Worm (Caenorhabditis elegans) whole organism, L2 larva: ENCODE results near the gene C35D10.8.

Source experiments
- C34F6.9 ChIP-seq: fragments of 150-350 bp; optimal IDR thresholded peaks from 2 replicates; lab custom pipeline; 2014; ENCODE audit warnings: missing biosample characterization, missing genetic modification characterization
- F13H6.1 ChIP-seq: sonication (generic microtip); optimal IDR thresholded peaks from 2 replicates; lab custom pipeline; 2016; ENCODE audit warnings: missing genetic modification characterization, missing compliant biosample characterization
- R02D3.7 ChIP-seq: fragments of 150-350 bp; optimal IDR thresholded peaks from 2 replicates; lab custom pipeline; 2014; ENCODE audit warnings: missing biosample characterization, missing genetic modification characterization
- ZK546.5 ChIP-seq: sonication (generic microtip); optimal IDR thresholded peaks from 2 replicates; lab custom pipeline; 2017; ENCODE audit warnings: missing biosample characterization, missing genetic modification characterization
- alr-1 ChIP-seq: fragments of 150-350 bp; optimal IDR thresholded peaks from 2 replicates; lab custom pipeline; 2014; ENCODE audit warnings: missing biosample characterization, missing genetic modification characterization
- aly-2 ChIP-seq: fragments of 150-350 bp; optimal IDR thresholded peaks from 2 replicates; lab custom pipeline; 2014; ENCODE audit warnings: missing biosample characterization, missing genetic modification characterization
- ama-1 ChIP-seq: fragments of 150-350 bp; optimal IDR thresholded peaks from 2 replicates; lab custom pipeline; 2018; ENCODE audit warnings: inconsistent platforms
- blmp-1 ChIP-seq: sonication (generic microtip); optimal IDR thresholded peaks from 2 replicates; lab custom pipeline; 2017; ENCODE audit warnings: missing genetic modification characterization, mild to moderate bottlenecking, missing compliant biosample characterization, antibody characterized with exemption, moderate library complexity; ENCODE audit not compliant: insufficient read depth
- ceh-16 ChIP-seq: fragments of 150-350 bp; optimal IDR thresholded peaks from 2 replicates; lab custom pipeline; 2014; ENCODE audit warnings: missing biosample characterization, missing genetic modification characterization
- ceh-82 ChIP-seq: fragments of 150-350 bp; optimal IDR thresholded peaks from 2 replicates; lab custom pipeline; 2014; ENCODE audit warnings: missing biosample characterization, missing genetic modification characterization
- crh-2 ChIP-seq: sonication (generic microtip); optimal IDR thresholded peaks from 2 replicates; lab custom pipeline; 2017; ENCODE audit warnings: missing biosample characterization, missing genetic modification characterization
- dmd-4 ChIP-seq: sonication (generic microtip); optimal IDR thresholded peaks from 2 replicates; lab custom pipeline; 2017; ENCODE audit warnings: missing biosample characterization, missing genetic modification characterization
- egl-27 ChIP-seq: sonication (generic microtip); optimal IDR thresholded peaks from 3 replicates; lab custom pipeline; 2017; ENCODE audit warnings: missing biosample characterization, missing genetic modification reagents, missing genetic modification characterization
- elt-1 ChIP-seq: fragments of 150-350 bp; optimal IDR thresholded peaks from 2 replicates; lab custom pipeline; 2014; ENCODE audit warnings: missing biosample characterization, missing genetic modification characterization
- elt-3 ChIP-seq: sonication (generic microtip); optimal IDR thresholded peaks from 2 replicates; lab custom pipeline; 2017; ENCODE audit warnings: missing biosample characterization, missing genetic modification characterization
- fos-1 ChIP-seq: fragments of 150-350 bp; optimal IDR thresholded peaks from 2 replicates; lab custom pipeline; 2014; ENCODE audit warnings: missing biosample characterization, missing genetic modification characterization
- gmeb-1 ChIP-seq: fragments of 150-350 bp; optimal IDR thresholded peaks from 2 replicates; lab custom pipeline; 2014; ENCODE audit warnings: missing biosample characterization, missing genetic modification characterization
- lin-11 ChIP-seq: fragments of 150-350 bp; sonication (generic microtip); optimal IDR thresholded peaks from 2 replicates; lab custom pipeline; 2014; ENCODE audit warnings: missing biosample characterization, missing genetic modification characterization, inconsistent platforms, mixed read lengths
- lin-13 ChIP-seq: fragments of 150-350 bp; optimal IDR thresholded peaks from 2 replicates; lab custom pipeline; 2014; ENCODE audit warnings: missing biosample characterization, missing genetic modification reagents, missing genetic modification characterization
- lin-39 ChIP-seq: fragments of 150-350 bp; optimal IDR thresholded peaks from 2 replicates; lab custom pipeline; 2014; ENCODE audit warnings: missing biosample characterization, missing genetic modification reagents, missing genetic modification characterization
- lsy-2 ChIP-seq, 2 experiments: fragments of 150-350 bp in 1 of 2; sonication (generic microtip) in 1 of 2; optimal IDR thresholded peaks; 2 replicates each; lab custom pipeline; 2014 to 2017; ENCODE audit warnings: missing biosample characterization in 2 of 2, missing genetic modification characterization in 2 of 2
- mab-5 ChIP-seq: fragments of 150-350 bp; optimal IDR thresholded peaks from 2 replicates; lab custom pipeline; 2014; ENCODE audit warnings: missing biosample characterization, missing genetic modification characterization
- mbf-1 ChIP-seq: sonication (generic microtip); optimal IDR thresholded peaks from 2 replicates; lab custom pipeline; 2017; ENCODE audit warnings: missing biosample characterization, missing genetic modification characterization
- mdl-1 ChIP-seq, 2 experiments: fragments of 150-350 bp in 1 of 2; sonication (generic microtip) in 1 of 2; optimal IDR thresholded peaks; 2 replicates each; lab custom pipeline; 2017; ENCODE audit warnings: missing biosample characterization in 2 of 2, missing genetic modification characterization in 2 of 2
- nhr-10 ChIP-seq: sonication (generic microtip); optimal IDR thresholded peaks from 2 replicates; lab custom pipeline; 2017; ENCODE audit warnings: missing biosample characterization, missing genetic modification characterization
- nhr-11 ChIP-seq: fragments of 150-350 bp; optimal IDR thresholded peaks from 2 replicates; lab custom pipeline; 2014; ENCODE audit warnings: missing biosample characterization, missing genetic modification characterization
- nhr-12 ChIP-seq: fragments of 150-350 bp; optimal IDR thresholded peaks from 2 replicates; lab custom pipeline; 2014; ENCODE audit warnings: missing biosample characterization, missing genetic modification characterization
- nhr-129 ChIP-seq: fragments of 150-350 bp; optimal IDR thresholded peaks from 2 replicates; lab custom pipeline; 2014; ENCODE audit warnings: missing biosample characterization, missing genetic modification characterization
- nhr-21 ChIP-seq: fragments of 150-350 bp; optimal IDR thresholded peaks from 2 replicates; lab custom pipeline; 2014; ENCODE audit warnings: missing biosample characterization, missing genetic modification characterization
- nhr-23 ChIP-seq: fragments of 150-350 bp; optimal IDR thresholded peaks from 2 replicates; lab custom pipeline; 2014; ENCODE audit warnings: missing biosample characterization, missing genetic modification reagents, missing genetic modification characterization
- nhr-237 ChIP-seq: fragments of 150-350 bp; optimal IDR thresholded peaks from 2 replicates; lab custom pipeline; 2014; ENCODE audit warnings: missing biosample characterization, missing genetic modification characterization
- nhr-25 ChIP-seq: fragments of 150-350 bp; sonication (generic microtip); optimal IDR thresholded peaks from 3 replicates; lab custom pipeline; 2014; ENCODE audit warnings: missing biosample characterization, missing genetic modification characterization
- nhr-6 ChIP-seq: fragments of 150-350 bp; optimal IDR thresholded peaks from 2 replicates; lab custom pipeline; 2014; ENCODE audit warnings: missing biosample characterization, missing genetic modification characterization
- nhr-77 ChIP-seq: fragments of 150-350 bp; optimal IDR thresholded peaks from 2 replicates; lab custom pipeline; 2014; ENCODE audit warnings: missing biosample characterization, missing genetic modification characterization
- peb-1 ChIP-seq: fragments of 150-350 bp; optimal IDR thresholded peaks from 2 replicates; lab custom pipeline; 2014; ENCODE audit warnings: missing biosample characterization, missing genetic modification characterization
- sem-4 ChIP-seq: fragments of 150-350 bp; optimal IDR thresholded peaks from 2 replicates; lab custom pipeline; 2014; ENCODE audit warnings: missing biosample characterization, missing genetic modification reagents, missing genetic modification characterization
- skn-1 ChIP-seq: sonication (generic microtip); optimal IDR thresholded peaks from 2 replicates; lab custom pipeline; 2017; ENCODE audit warnings: missing biosample characterization, missing genetic modification characterization
- sma-3 ChIP-seq: sonication (generic microtip); optimal IDR thresholded peaks from 2 replicates; lab custom pipeline; 2016; ENCODE audit warnings: missing genetic modification reagents, missing genetic modification characterization, missing compliant biosample characterization
- sma-9 ChIP-seq, 2 experiments: fragments of 150-350 bp in 1 of 2; sonication (generic microtip) in 1 of 2; optimal IDR thresholded peaks; 2 replicates each; lab custom pipeline; 2014 to 2016; ENCODE audit warnings: missing genetic modification characterization in 2 of 2, mild to moderate bottlenecking in 1 of 2, missing biosample characterization in 1 of 2, missing compliant biosample characterization in 1 of 2, missing genetic modification reagents in 1 of 2, moderate library complexity in 1 of 2
- snpc-4 ChIP-seq: fragments of 150-350 bp; optimal IDR thresholded peaks from 2 replicates; lab custom pipeline; 2014; ENCODE audit warnings: missing biosample characterization, missing genetic modification characterization
- unc-39 ChIP-seq: fragments of 150-350 bp; optimal IDR thresholded peaks from 2 replicates; lab custom pipeline; 2014; ENCODE audit warnings: missing biosample characterization, missing genetic modification characterization
- unc-55 ChIP-seq: fragments of 150-350 bp; sonication (generic microtip); optimal IDR thresholded peaks from 3 replicates; lab custom pipeline; 2014; ENCODE audit warnings: missing biosample characterization, missing genetic modification reagents, missing genetic modification characterization
- unc-62 ChIP-seq: fragments of 150-350 bp; optimal IDR thresholded peaks from 2 replicates; lab custom pipeline; 2014; ENCODE audit warnings: missing biosample characterization, missing genetic modification reagents, missing genetic modification characterization
- zag-1 ChIP-seq: fragments of 150-350 bp; optimal IDR thresholded peaks from 2 replicates; lab custom pipeline; 2014; ENCODE audit warnings: missing biosample characterization, missing genetic modification characterization
- ztf-1 ChIP-seq: fragments of 200-800 bp; sonication (Bioruptor generic); conservative IDR thresholded peaks from 2 replicates; pipeline ENCODE4 v1.3.6; 2022; ENCODE audit warnings: missing genetic modification characterization, missing compliant biosample characterization
- ztf-11 ChIP-seq: sonication (generic microtip); optimal IDR thresholded peaks from 2 replicates; lab custom pipeline; 2017; ENCODE audit warnings: missing biosample characterization, missing genetic modification characterization
- ztf-4 ChIP-seq: fragments of 150-350 bp; optimal IDR thresholded peaks from 2 replicates; lab custom pipeline; 2014; ENCODE audit warnings: missing biosample characterization, missing genetic modification characterization

C35D10.8 gene

ce11 chrIII:4895313-4895712, 40.3 kb downstream of the C35D10.8 start:
- TF ChIP-seq alr-1 (tag; lab: Kevin White, UChicago) (no peak), mdl-1 (tag; optimal IDR thresholded peaks at IDR 0.05; lab: Kevin White, UChicago) (no peak), ztf-11 (tag; lab: Kevin White, UChicago) (no peak), lin-39 (tag; lab: Kevin White, UChicago) (no peak), lin-11 (tag; lab: Kevin White, UChicago) (no peak), nhr-237 (tag; lab: Kevin White, UChicago) (no peak), ama-1 (no peak), unc-55 (GFP tag; lab: Kevin White, UChicago) (no peak), elt-3 (tag; lab: Kevin White, UChicago) (no peak)

ce11 chrIII:4899035-4899578, 44.1 kb downstream of the C35D10.8 start, which contains the start of gene nhl-2:
TSS of gene nhl-2 (minus strand) at chrIII:4899085.
- no peak for TF ChIP-seq mbf-1 (tag; lab: Kevin White, UChicago)
- no peak for TF ChIP-seq peb-1
- TF ChIP-seq ceh-82 (tag; lab: Kevin White, UChicago): no peak
- TF ChIP-seq nhr-12: no peak
- TF ChIP-seq ztf-1 (GFP tag; lab: Robert Waterston, UW): no peak
- TF ChIP-seq gmeb-1 (tag; lab: Kevin White, UChicago): no peak

ce11 chrIII:4899728-4900127, 44.7 kb downstream of the C35D10.8 start:
- 0 out of 2 replicates have a peak, but pooled peaks have one; percentile 58 for TF ChIP-seq ztf-1 (GFP tag; lab: Robert Waterston, UW)
- peak; percentile 89 for TF ChIP-seq nhr-77 (tag; lab: Kevin White, UChicago)
- peak; percentile 95 for TF ChIP-seq unc-62 (GFP tag; lab: Kevin White, UChicago)
- peak; percentile 86 for TF ChIP-seq nhr-10 (tag; lab: Kevin White, UChicago)
- TF ChIP-seq lsy-2 (tag; optimal IDR thresholded peaks at IDR 0.05; lab: Kevin White, UChicago): peak; percentile 94 to 97
- TF ChIP-seq alr-1 (tag; lab: Kevin White, UChicago): peak; percentile 67
- peak; percentile 98 for TF ChIP-seq egl-27 (tag; lab: Kevin White, UChicago)
- peak; percentile 99 for TF ChIP-seq blmp-1
- TF ChIP-seq unc-55 (GFP tag; lab: Kevin White, UChicago): peak; percentile 99
- TF ChIP-seq ama-1: peak; percentile 36
- TF ChIP-seq nhr-12: peak; percentile 65
- TF ChIP-seq nhr-23 (tag; lab: Kevin White, UChicago): no peak
- peak; percentile 99 for TF ChIP-seq ceh-16 (tag; lab: Kevin White, UChicago)
- TF ChIP-seq nhr-21 (tag; lab: Kevin White, UChicago): peak; percentile 99
- peak; percentile 97 for TF ChIP-seq nhr-6 (tag; lab: Kevin White, UChicago)
- TF ChIP-seq sem-4 (tag; lab: Kevin White, UChicago): peak; percentile 99
- peak; percentile 99 for TF ChIP-seq C34F6.9 (tag; lab: Kevin White, UChicago)
- TF ChIP-seq ztf-11 (tag; lab: Kevin White, UChicago): no peak
- TF ChIP-seq ZK546.5 (tag; lab: Kevin White, UChicago): peak; percentile 88
- TF ChIP-seq gmeb-1 (tag; lab: Kevin White, UChicago): peak; percentile 93
- TF ChIP-seq aly-2: no peak
- peak; percentile 69 for TF ChIP-seq R02D3.7 (tag; lab: Kevin White, UChicago)
- TF ChIP-seq nhr-237 (tag; lab: Kevin White, UChicago): peak; percentile 87
- peak; percentile 100 for TF ChIP-seq sma-3
- TF ChIP-seq fos-1 (tag; lab: Kevin White, UChicago): peak; percentile 100
- TF ChIP-seq ztf-4: peak; percentile 99
- peak; percentile 41 for TF ChIP-seq skn-1 (tag; lab: Kevin White, UChicago)
- no peak for TF ChIP-seq elt-3 (tag; lab: Kevin White, UChicago)
- peak; percentile 98 for TF ChIP-seq lin-13 (GFP tag; lab: Kevin White, UChicago)
- TF ChIP-seq lin-11 (tag; lab: Kevin White, UChicago): peak; percentile 99
- peak; percentile 96 for TF ChIP-seq mab-5 (tag; lab: Kevin White, UChicago)
- peak; percentile 98 for TF ChIP-seq zag-1 (tag; lab: Kevin White, UChicago)
- TF ChIP-seq elt-1: peak; percentile 19
- peak; percentile 92 for TF ChIP-seq ceh-82 (tag; lab: Kevin White, UChicago)
- peak; percentile 100 for TF ChIP-seq F13H6.1
- TF ChIP-seq dmd-4 (tag; lab: Kevin White, UChicago): peak; percentile 68
- TF ChIP-seq nhr-129 (tag; lab: Kevin White, UChicago): peak; percentile 99
- peak; percentile 89 for TF ChIP-seq snpc-4 (tag; lab: Kevin White, UChicago)
- TF ChIP-seq lin-39 (tag; lab: Kevin White, UChicago): peak; percentile 77
- TF ChIP-seq nhr-25 (tag; lab: Kevin White, UChicago): peak; percentile 99
- TF ChIP-seq mdl-1 (tag; optimal IDR thresholded peaks at IDR 0.05; lab: Kevin White, UChicago): peak; percentile 94 to 99
- TF ChIP-seq sma-9 (GFP tag; optimal IDR thresholded peaks at IDR 0.05; lab: Kevin White, UChicago): peak; percentile 99
- no peak for TF ChIP-seq sma-9 (tag; optimal IDR thresholded peaks at IDR 0.05; lab: Kevin White, UChicago)
- no peak for TF ChIP-seq unc-39
- TF ChIP-seq mbf-1 (tag; lab: Kevin White, UChicago): no peak
- TF ChIP-seq nhr-11: no peak
- TF ChIP-seq peb-1: peak; percentile 41
- peak; percentile 99 for TF ChIP-seq crh-2
